Worm (Caenorhabditis elegans): ENCODE measurements around the gene K01B6.4.

ce11 chrIII:9309840-9310239, 12.6 kb upstream of the K01B6.4 start:
- peak; percentile 34 for TF ChIP-seq nhr-11 (tag; optimal IDR thresholded peaks at IDR 0.05)
- TF ChIP-seq R02D3.7 (tag; optimal IDR thresholded peaks at IDR 0.05), result no peak
- no peak for TF ChIP-seq lsy-2 (tag; optimal IDR thresholded peaks at IDR 0.05)
- TF ChIP-seq vab-7 (GFP tag; IDR thresholded peaks at IDR 0.05), result no peak
- no peak for TF ChIP-seq fos-1 (tag; optimal IDR thresholded peaks at IDR 0.05)
- no peak for TF ChIP-seq lin-39 (tag; optimal IDR thresholded peaks at IDR 0.05)
- TF ChIP-seq F49E8.2 (tag; optimal IDR thresholded peaks at IDR 0.05; ENCODE audit: borderline replicate concordance), result no peak
